Worm (Caenorhabditis elegans) whole organism, L2 larva: Measurements from ENCODE around the gene C08E8.1.
A peak's percentile ranks its signal among the peaks of the same experiment; 100 is the strongest.

ENCODE experiments used
- F13H6.1 ChIP-seq: sonication (generic microtip); optimal IDR thresholded peaks from 2 replicates; lab custom pipeline; 2016; ENCODE audit warnings: missing genetic modification characterization, missing compliant biosample characterization
- Y55F3AM.14 ChIP-seq: fragments of 200-800 bp; sonication (Bioruptor generic); optimal IDR thresholded peaks from 2 replicates; lab custom pipeline; 2018; ENCODE audit warnings: mild to moderate bottlenecking, missing genetic modification characterization, missing compliant biosample characterization
- ZK546.5 ChIP-seq: sonication (generic microtip); optimal IDR thresholded peaks from 2 replicates; lab custom pipeline; 2017; ENCODE audit warnings: missing biosample characterization, missing genetic modification characterization
- alr-1 ChIP-seq: fragments of 150-350 bp; optimal IDR thresholded peaks from 2 replicates; lab custom pipeline; 2014; ENCODE audit warnings: missing biosample characterization, missing genetic modification characterization
- ama-1 ChIP-seq: fragments of 150-350 bp; optimal IDR thresholded peaks from 2 replicates; lab custom pipeline; 2018; ENCODE audit warnings: inconsistent platforms
- ceh-82 ChIP-seq: fragments of 150-350 bp; optimal IDR thresholded peaks from 2 replicates; lab custom pipeline; 2014; ENCODE audit warnings: missing biosample characterization, missing genetic modification characterization
- crh-2 ChIP-seq: sonication (generic microtip); optimal IDR thresholded peaks from 2 replicates; lab custom pipeline; 2017; ENCODE audit warnings: missing biosample characterization, missing genetic modification characterization
- dmd-4 ChIP-seq: sonication (generic microtip); optimal IDR thresholded peaks from 2 replicates; lab custom pipeline; 2017; ENCODE audit warnings: missing biosample characterization, missing genetic modification characterization
- elt-3 ChIP-seq: sonication (generic microtip); optimal IDR thresholded peaks from 2 replicates; lab custom pipeline; 2017; ENCODE audit warnings: missing biosample characterization, missing genetic modification characterization
- fos-1 ChIP-seq: fragments of 150-350 bp; optimal IDR thresholded peaks from 2 replicates; lab custom pipeline; 2014; ENCODE audit warnings: missing biosample characterization, missing genetic modification characterization
- lsy-2 ChIP-seq, 2 experiments: fragments of 150-350 bp in 1 of 2; sonication (generic microtip) in 1 of 2; optimal IDR thresholded peaks; 2 replicates each; lab custom pipeline; 2014 to 2017; ENCODE audit warnings: missing biosample characterization in 2 of 2, missing genetic modification characterization in 2 of 2
- mdl-1 ChIP-seq, 2 experiments: fragments of 150-350 bp in 1 of 2; sonication (generic microtip) in 1 of 2; optimal IDR thresholded peaks; 2 replicates each; lab custom pipeline; 2017; ENCODE audit warnings: missing biosample characterization in 2 of 2, missing genetic modification characterization in 2 of 2
- nhr-10 ChIP-seq: sonication (generic microtip); optimal IDR thresholded peaks from 2 replicates; lab custom pipeline; 2017; ENCODE audit warnings: missing biosample characterization, missing genetic modification characterization
- nhr-21 ChIP-seq: fragments of 150-350 bp; optimal IDR thresholded peaks from 2 replicates; lab custom pipeline; 2014; ENCODE audit warnings: missing biosample characterization, missing genetic modification characterization
- nhr-23 ChIP-seq: fragments of 150-350 bp; optimal IDR thresholded peaks from 2 replicates; lab custom pipeline; 2014; ENCODE audit warnings: missing biosample characterization, missing genetic modification reagents, missing genetic modification characterization
- nhr-25 ChIP-seq: fragments of 150-350 bp; sonication (generic microtip); optimal IDR thresholded peaks from 3 replicates; lab custom pipeline; 2014; ENCODE audit warnings: missing biosample characterization, missing genetic modification characterization
- nhr-6 ChIP-seq: fragments of 150-350 bp; optimal IDR thresholded peaks from 2 replicates; lab custom pipeline; 2014; ENCODE audit warnings: missing biosample characterization, missing genetic modification characterization
- nhr-77 ChIP-seq: fragments of 150-350 bp; optimal IDR thresholded peaks from 2 replicates; lab custom pipeline; 2014; ENCODE audit warnings: missing biosample characterization, missing genetic modification characterization
- sem-4 ChIP-seq: fragments of 150-350 bp; optimal IDR thresholded peaks from 2 replicates; lab custom pipeline; 2014; ENCODE audit warnings: missing biosample characterization, missing genetic modification reagents, missing genetic modification characterization
- skn-1 ChIP-seq: sonication (generic microtip); optimal IDR thresholded peaks from 2 replicates; lab custom pipeline; 2017; ENCODE audit warnings: missing biosample characterization, missing genetic modification characterization
- sma-3 ChIP-seq: sonication (generic microtip); optimal IDR thresholded peaks from 2 replicates; lab custom pipeline; 2016; ENCODE audit warnings: missing genetic modification reagents, missing genetic modification characterization, missing compliant biosample characterization
- sma-9 ChIP-seq, 2 experiments: fragments of 150-350 bp in 1 of 2; sonication (generic microtip) in 1 of 2; optimal IDR thresholded peaks; 2 replicates each; lab custom pipeline; 2014 to 2016; ENCODE audit warnings: missing genetic modification characterization in 2 of 2, mild to moderate bottlenecking in 1 of 2, missing biosample characterization in 1 of 2, missing compliant biosample characterization in 1 of 2, missing genetic modification reagents in 1 of 2, moderate library complexity in 1 of 2
- unc-39 ChIP-seq: fragments of 150-350 bp; optimal IDR thresholded peaks from 2 replicates; lab custom pipeline; 2014; ENCODE audit warnings: missing biosample characterization, missing genetic modification characterization
- unc-55 ChIP-seq: fragments of 150-350 bp; sonication (generic microtip); optimal IDR thresholded peaks from 3 replicates; lab custom pipeline; 2014; ENCODE audit warnings: missing biosample characterization, missing genetic modification reagents, missing genetic modification characterization
- unc-62 ChIP-seq: fragments of 150-350 bp; optimal IDR thresholded peaks from 2 replicates; lab custom pipeline; 2014; ENCODE audit warnings: missing biosample characterization, missing genetic modification reagents, missing genetic modification characterization
- zag-1 ChIP-seq: fragments of 150-350 bp; optimal IDR thresholded peaks from 2 replicates; lab custom pipeline; 2014; ENCODE audit warnings: missing biosample characterization, missing genetic modification characterization
- ztf-1 ChIP-seq: fragments of 200-800 bp; sonication (Bioruptor generic); conservative IDR thresholded peaks from 2 replicates; pipeline ENCODE4 v1.3.6; 2022; ENCODE audit warnings: missing genetic modification characterization, missing compliant biosample characterization
- ztf-11 ChIP-seq: sonication (generic microtip); optimal IDR thresholded peaks from 2 replicates; lab custom pipeline; 2017; ENCODE audit warnings: missing biosample characterization, missing genetic modification characterization
- ztf-4 ChIP-seq: fragments of 150-350 bp; optimal IDR thresholded peaks from 2 replicates; lab custom pipeline; 2014; ENCODE audit warnings: missing biosample characterization, missing genetic modification characterization

The C08E8.1 gene

ce11 chrV:18344194-18344593, 18.1 kb downstream of the C08E8.1 start:
- TF ChIP-seq unc-62 (GFP tag; lab: Kevin White, UChicago) (no peak), Y55F3AM.14 (no peak), lsy-2 (tag; optimal IDR thresholded peaks at IDR 0.05; lab: Kevin White, UChicago) (no peak), ZK546.5 (tag; lab: Kevin White, UChicago) (no peak), ztf-1 (GFP tag; lab: Robert Waterston, UW) (no peak), sem-4 (no peak), unc-55 (GFP tag; lab: Kevin White, UChicago) (no peak), nhr-25 (tag; lab: Kevin White, UChicago) (no peak), unc-39 (tag; lab: Kevin White, UChicago) (no peak), ama-1 (no peak), mdl-1 (tag; optimal IDR thresholded peaks at IDR 0.05; lab: Kevin White, UChicago) (no peak), ceh-82 (no peak)

- no peak for TF ChIP-seq F13H6.1
- TF ChIP-seq ama-1: no peak
- no peak for TF ChIP-seq ztf-11
- TF ChIP-seq alr-1: no peak
- no peak for TF ChIP-seq ztf-4 (tag; lab: Kevin White, UChicago)
- no peak for TF ChIP-seq unc-55 (GFP tag; lab: Kevin White, UChicago)
- no peak for TF ChIP-seq sma-9 (GFP tag; optimal IDR thresholded peaks at IDR 0.05; lab: Kevin White, UChicago)
- TF ChIP-seq sma-9 (tag; optimal IDR thresholded peaks at IDR 0.05; lab: Kevin White, UChicago): no peak
- no peak for TF ChIP-seq elt-3 (tag; lab: Kevin White, UChicago)
- no peak for TF ChIP-seq lsy-2 (tag; optimal IDR thresholded peaks at IDR 0.05; lab: Kevin White, UChicago)
- TF ChIP-seq mdl-1 (tag; optimal IDR thresholded peaks at IDR 0.05; lab: Kevin White, UChicago): no peak
- TF ChIP-seq nhr-77 (tag; lab: Kevin White, UChicago): no peak
- no peak for TF ChIP-seq nhr-6 (tag; lab: Kevin White, UChicago)
- no peak for TF ChIP-seq nhr-23 (tag; lab: Kevin White, UChicago)
- no peak for TF ChIP-seq nhr-21
- TF ChIP-seq nhr-25 (tag; lab: Kevin White, UChicago): no peak
- no peak for TF ChIP-seq sma-3 (GFP tag; lab: Kevin White, UChicago)
- TF ChIP-seq unc-39 (tag; lab: Kevin White, UChicago): no peak
These were observed 22.5 kb downstream of the C08E8.1 start, which contains the start of gene C08E8.10 for ce11 chrV:18339807-18340206. TSS of gene C08E8.10 (minus strand) at chrV:18339907.

- TF ChIP-seq nhr-6 (tag; lab: Kevin White, UChicago): no peak
These were observed 24.7 kb downstream of the C08E8.1 start for ce11 chrV:18337643-18338042.

- no peak for TF ChIP-seq lsy-2 (tag; optimal IDR thresholded peaks at IDR 0.05; lab: Kevin White, UChicago)
- no peak for TF ChIP-seq nhr-25 (tag; lab: Kevin White, UChicago)
- no peak for TF ChIP-seq nhr-10 (tag; lab: Kevin White, UChicago)
- TF ChIP-seq dmd-4 (tag; lab: Kevin White, UChicago): no peak
- TF ChIP-seq mdl-1 (tag; optimal IDR thresholded peaks at IDR 0.05; lab: Kevin White, UChicago): no peak
- TF ChIP-seq skn-1 (tag; lab: Kevin White, UChicago): no peak
- TF ChIP-seq nhr-21: no peak
These were observed 31.2 kb downstream of the C08E8.1 start, which contains the start of gene B0462.4 for ce11 chrV:18331086-18331485. TSS of gene B0462.4 (minus strand) at chrV:18331186.

- TF ChIP-seq fos-1 (peak; percentile 70), nhr-10 (tag; lab: Kevin White, UChicago) (no peak), nhr-25 (tag; lab: Kevin White, UChicago) (no peak), skn-1 (tag; lab: Kevin White, UChicago) (peak; percentile 11)
These were observed 37.8 kb downstream of the C08E8.1 start for ce11 chrV:18324525-18324924.

- TF ChIP-seq nhr-77 (tag; lab: Kevin White, UChicago) (no peak), crh-2 (tag; lab: Kevin White, UChicago) (no peak), fos-1 (peak; percentile 35)
- TF ChIP-seq, all 48 proteins: peak for 1
These were observed 39.1 kb downstream of the C08E8.1 start, which contains the start of gene B0462.5 for ce11 chrV:18323231-18323630. TSS of gene B0462.5 (minus strand) at chrV:18323331.

- TF ChIP-seq nhr-23 (tag; lab: Kevin White, UChicago) (no peak), F13H6.1 (no peak), ZK546.5 (tag; lab: Kevin White, UChicago) (no peak), unc-39 (tag; lab: Kevin White, UChicago) (no peak), zag-1 (tag; lab: Kevin White, UChicago) (no peak), ama-1 (no peak), mdl-1 (tag; optimal IDR thresholded peaks at IDR 0.05; lab: Kevin White, UChicago) (no peak), nhr-25 (tag; lab: Kevin White, UChicago) (no peak), lsy-2 (tag; optimal IDR thresholded peaks at IDR 0.05; lab: Kevin White, UChicago) (no peak)
These were observed 44.0 kb downstream of the C08E8.1 start, which contains the start of gene fbxb-119 for ce11 chrV:18318312-18318711. TSS of gene fbxb-119 (plus strand) at chrV:18318612.
